Fruit fly (Drosophila melanogaster) whole organism, prepupa: ENCODE results near the gene CG5910.

Experiments
- CG10631 ChIP-seq: fragments of 200-800 bp; sonication (Bioruptor generic); optimal IDR thresholded peaks from 2 replicates; lab custom pipeline; 2016; ENCODE audit warnings: missing biosample characterization, missing genetic modification characterization
- CG11294 ChIP-seq: fragments of 200-800 bp; sonication (Bioruptor generic); IDR thresholded peaks from 2 replicates; pipeline ENCODE4 v1.3.6; 2022; ENCODE audit warnings: missing biosample characterization, missing genetic modification characterization
- CG11762 ChIP-seq: fragments of 200-800 bp; sonication (Bioruptor generic); optimal IDR thresholded peaks from 3 replicates; lab custom pipeline; 2016; ENCODE audit warnings: missing biosample characterization, missing genetic modification characterization; ENCODE audit not compliant: insufficient read depth
- CG32006 ChIP-seq: fragments of 200-800 bp; sonication (Bioruptor generic); optimal IDR thresholded peaks from 3 replicates; lab custom pipeline; 2017; ENCODE audit warnings: missing biosample characterization, mild to moderate bottlenecking, missing genetic modification characterization
- CG6163 ChIP-seq: fragments of 200-800 bp; sonication (Bioruptor generic); IDR thresholded peaks from 3 replicates; pipeline ENCODE4 v1.3.6; 2022; ENCODE audit warnings: missing biosample characterization, missing genetic modification characterization
- Ets96B ChIP-seq: fragments of 200-800 bp; optimal IDR thresholded peaks from 2 replicates; lab custom pipeline; 2019; ENCODE audit warnings: missing biosample characterization, mild to moderate bottlenecking, missing genetic modification characterization, moderate library complexity
- Gug ChIP-seq: fragments of 200-800 bp; sonication (Bioruptor generic); IDR thresholded peaks from 2 replicates; pipeline ENCODE4 v1.3.6; 2022; ENCODE audit warnings: missing biosample characterization, missing genetic modification characterization
- cyc ChIP-seq: fragments of 200-800 bp; sonication (Bioruptor generic); optimal IDR thresholded peaks from 3 replicates; lab custom pipeline; 2016; ENCODE audit warnings: missing biosample characterization, missing genetic modification characterization
- pdm3 ChIP-seq: fragments of 200-800 bp; sonication (Bioruptor generic); optimal IDR thresholded peaks from 3 replicates; lab custom pipeline; 2016; ENCODE audit warnings: missing biosample characterization, missing genetic modification characterization

dm6 chr3L:20470991-20471498, 28.8 kb downstream of the CG5910 start:
- TF ChIP-seq CG11294 = peak; percentile 49; the same call in 1 of the 2 replicates
- TF ChIP-seq CG32006 = peak; percentile 68
- TF ChIP-seq CG6163 = peak; percentile 81
- TF ChIP-seq pdm3 (GFP tag; lab: Kevin White, UChicago) = no peak
- no peak for TF ChIP-seq cyc
- TF ChIP-seq CG10631 (GFP tag; lab: Kevin White, UChicago) = no peak
- no peak for TF ChIP-seq CG11762 (GFP tag; lab: Kevin White, UChicago)
- TF ChIP-seq Ets96B (tag; lab: Kevin White, UChicago) = no peak
- peak; percentile 48 for TF ChIP-seq Gug (GFP tag; lab: Robert Waterston, UW)
